Fruit fly (Drosophila melanogaster): Measurements from ENCODE around the gene CG31220.
A peak's percentile ranks its signal among the peaks of the same experiment; 100 is the strongest.

CG31220 gene

dm6 chr3R:19641498-19642065 is 6.7 kb upstream of the CG31220 start (continued):
- TF ChIP-seq rib (GFP tag; IDR thresholded peaks at IDR 0.05) (peak; percentile 70), trem (tag; optimal IDR thresholded peaks at IDR 0.05) (peak; percentile 85), Trl (optimal IDR thresholded peaks at IDR 0.05) (no peak), Trl (GFP tag; optimal IDR thresholded peaks at IDR 0.05) (no peak), CG17829 (tag; optimal IDR thresholded peaks at IDR 0.05) (peak; percentile 89), dimm (GFP tag; IDR thresholded peaks at IDR 0.05) (no peak), YL-1 (GFP tag; optimal IDR thresholded peaks at IDR 0.05) (no peak), ems (GFP tag; optimal IDR thresholded peaks at IDR 0.05) (peak; percentile 65), inv (GFP tag; IDR thresholded peaks at IDR 0.05; ENCODE audit: partially characterized antibody) (no peak), pan (optimal IDR thresholded peaks at IDR 0.05) (no peak), pan (GFP tag; optimal IDR thresholded peaks at IDR 0.05 in 1 of 2, IDR thresholded peaks at IDR 0.05 in 1 of 2) (peak in 1 of 2 experiments; percentile 94), fd96Cb (tag; optimal IDR thresholded peaks at IDR 0.05) (peak; percentile 86), CG15514 (GFP tag; optimal IDR thresholded peaks at IDR 0.05) (peak; percentile 82), CG7928 (GFP tag; optimal IDR thresholded peaks at IDR 0.05) (peak; percentile 42), CG1832 (GFP tag; optimal IDR thresholded peaks at IDR 0.05) (no peak), CG11247 (GFP tag; IDR thresholded peaks at IDR 0.05) (peak; percentile 82), dysf (GFP tag; IDR thresholded peaks at IDR 0.05) (peak; percentile 91), sug (tag; optimal IDR thresholded peaks at IDR 0.05) (peak; percentile 69), Oli (tag; optimal IDR thresholded peaks at IDR 0.05) (peak; percentile 89), CG12071 (GFP tag; optimal IDR thresholded peaks at IDR 0.05) (peak; percentile 74), bab2 (GFP tag; optimal IDR thresholded peaks at IDR 0.05) (peak; percentile 83), Mes4 (GFP tag; optimal IDR thresholded peaks at IDR 0.05) (peak; percentile 19), ftz-f1 (GFP tag; optimal IDR thresholded peaks at IDR 0.05) (no peak), repo (GFP tag; optimal IDR thresholded peaks at IDR 0.05) (no peak), tup (GFP tag; optimal IDR thresholded peaks at IDR 0.05) (peak; percentile 29), CG6654 (GFP tag; optimal IDR thresholded peaks at IDR 0.05) (peak; percentile 37), nmo (GFP tag; optimal IDR thresholded peaks at IDR 0.05) (peak; percentile 81), vnd (GFP tag; IDR thresholded peaks at IDR 0.05; ENCODE audit: partially characterized antibody) (no peak), NFAT (GFP tag; IDR thresholded peaks at IDR 0.05) (peak; percentile 76), sr (GFP tag; IDR thresholded peaks at IDR 0.05) (peak; percentile 57; the same call in 2 of the 3 replicates), CG9215 (GFP tag; IDR thresholded peaks at IDR 0.05) (no peak; the same call in 1 of the 2 replicates), Poxn (GFP tag; IDR thresholded peaks at IDR 0.05) (peak; percentile 59; the same call in 1 of the 2 replicates), Neu2 (GFP tag; optimal IDR thresholded peaks at IDR 0.05; ENCODE audit: borderline replicate concordance) (no peak), CG10543 (GFP tag; optimal IDR thresholded peaks at IDR 0.05) (peak; percentile 51), CG13123 (GFP tag; optimal IDR thresholded peaks at IDR 0.05) (peak; percentile 49), CG33213 (GFP tag; optimal IDR thresholded peaks at IDR 0.05) (peak; percentile 1), CG7745 (tag; optimal IDR thresholded peaks at IDR 0.05) (no peak), gsb (GFP tag; IDR thresholded peaks at IDR 0.05) (peak; percentile 82), CG11695 (GFP tag; IDR thresholded peaks at IDR 0.05) (peak; percentile 92), bowl (GFP tag; IDR thresholded peaks at IDR 0.05) (peak; percentile 63; the same call in 1 of the 2 replicates), CG9797 (GFP tag; optimal IDR thresholded peaks at IDR 0.05) (no peak), CG6272 (GFP tag; IDR thresholded peaks at IDR 0.05) (no peak), schlank (tag; optimal IDR thresholded peaks at IDR 0.05) (peak; percentile 71), CG18599 (GFP tag; optimal IDR thresholded peaks at IDR 0.05) (peak; percentile 89), CG12744 (GFP tag; optimal IDR thresholded peaks at IDR 0.05) (peak; percentile 41), fd102C (GFP tag; optimal IDR thresholded peaks at IDR 0.05) (no peak), CG17186 (GFP tag; optimal IDR thresholded peaks at IDR 0.05) (no peak), CG3838 (GFP tag; optimal IDR thresholded peaks at IDR 0.05) (no peak), CG3065 (GFP tag; optimal IDR thresholded peaks at IDR 0.05) (peak; percentile 27), sens (GFP tag) (peak; percentile 96), ase (GFP tag; IDR thresholded peaks at IDR 0.05) (peak; percentile 85; the same call in 2 of the 3 replicates)
